Worm (Caenorhabditis elegans): ENCODE measurements around the gene C49A9.6.

C49A9.6 gene

DNA sequence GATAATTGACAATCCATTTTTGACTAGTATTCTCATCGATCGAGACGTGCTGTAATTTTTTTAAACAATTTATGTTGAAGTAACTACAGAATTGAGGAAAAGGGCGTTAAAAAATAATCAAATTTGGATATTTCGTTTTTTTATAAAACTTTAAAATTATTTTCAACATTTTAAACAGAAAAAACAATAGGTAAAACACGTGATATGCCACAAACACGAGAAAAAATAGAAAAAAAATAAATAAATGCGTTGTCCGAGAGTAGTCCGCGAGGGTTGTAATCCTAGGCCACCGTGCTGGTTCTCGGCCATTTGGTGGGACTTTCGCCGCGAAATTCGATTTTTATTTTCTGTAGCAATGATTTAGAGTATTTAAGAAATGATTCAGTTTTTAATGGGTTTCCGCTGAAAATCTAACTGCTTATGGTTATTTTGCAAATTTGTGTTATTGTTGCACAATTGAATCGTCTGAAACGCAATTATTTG lies 4.4 kb upstream of the C49A9.6 start, which contains the start of gene C49A9.10 (continued):
- TF ChIP-seq Y95B8A.8 (GFP tag; IDR thresholded peaks at IDR 0.05) (no peak), efl-1 (GFP tag; optimal IDR thresholded peaks at IDR 0.05) (peak; percentile 77), ceh-40 (GFP tag; IDR thresholded peaks at IDR 0.05) (no peak), mes-4 (tag; optimal IDR thresholded peaks at IDR 0.05) (no peak), lsl-1 (GFP tag; optimal IDR thresholded peaks at IDR 0.05) (peak; percentile 47), tlf-1 (GFP tag; optimal IDR thresholded peaks at IDR 0.05) (peak; percentile 68), rpc-1 (optimal IDR thresholded peaks at IDR 0.05) (no peak), rpc-1 (tag; optimal IDR thresholded peaks at IDR 0.05) (no peak), ceh-79 (tag; optimal IDR thresholded peaks at IDR 0.05) (no peak), K12H6.12 (tag; optimal IDR thresholded peaks at IDR 0.05) (peak; percentile 69), B0035.1 (tag; optimal IDR thresholded peaks at IDR 0.05) (peak; percentile 27), dox-1 (GFP tag; IDR thresholded peaks at IDR 0.05) (no peak; the same call in 1 of the 2 replicates), die-1 (tag; optimal IDR thresholded peaks at IDR 0.05) (no peak), F57C9.4 (tag; optimal IDR thresholded peaks at IDR 0.05) (peak; percentile 48), ekl-4 (GFP tag; IDR thresholded peaks at IDR 0.05) (peak; percentile 58; the same call in 1 of the 2 replicates), snpc-3.4 (tag; optimal IDR thresholded peaks at IDR 0.05) (no peak), T07F8.4 (tag; optimal IDR thresholded peaks at IDR 0.05) (peak; percentile 2), ceh-58 (GFP tag; IDR thresholded peaks at IDR 0.05) (no peak), akir-1 (GFP tag; optimal IDR thresholded peaks at IDR 0.05) (peak; percentile 60), pbrm-1 (GFP tag; IDR thresholded peaks at IDR 0.05) (peak; percentile 60; the same call in 1 of the 2 replicates), snpc-1.3 (tag; optimal IDR thresholded peaks at IDR 0.05; ENCODE audit: insufficient read depth) (no peak), lin-40 (tag; optimal IDR thresholded peaks at IDR 0.05) (peak; percentile 74), D2030.7 (GFP tag; IDR thresholded peaks at IDR 0.05) (peak; percentile 45; the same call in 1 of the 2 replicates), madf-8 (GFP tag; conservative IDR thresholded peaks at IDR 0.05) (peak; percentile 31; the same call in 1 of the 2 replicates), hlh-12 (tag; optimal IDR thresholded peaks at IDR 0.05) (no peak), pha-4 (tag; optimal IDR thresholded peaks at IDR 0.05) (peak; percentile 57), bed-1 (GFP tag; IDR thresholded peaks at IDR 0.05) (no peak), F10E7.11 (tag; optimal IDR thresholded peaks at IDR 0.05) (peak; percentile 49), ztf-18 (tag; optimal IDR thresholded peaks at IDR 0.05) (no peak), lin-26 (GFP tag; IDR thresholded peaks at IDR 0.05) (no peak), nhr-80 (tag; optimal IDR thresholded peaks at IDR 0.05) (peak; percentile 3), nhr-90 (tag; optimal IDR thresholded peaks at IDR 0.05) (no peak), cebp-1 (GFP tag; IDR thresholded peaks at IDR 0.05) (0 out of 2 replicates have a peak, but pooled peaks have one; percentile 9), cebp-1 (tag; optimal IDR thresholded peaks at IDR 0.05) (no peak), zfh-2 (GFP tag; conservative IDR thresholded peaks at IDR 0.05) (no peak), fkh-3 (tag; optimal IDR thresholded peaks at IDR 0.05) (no peak), lir-1 (GFP tag; conservative IDR thresholded peaks at IDR 0.05) (peak; percentile 72), ccch-3 (GFP tag; optimal IDR thresholded peaks at IDR 0.05) (no peak), ceh-91 (GFP tag; IDR thresholded peaks at IDR 0.05) (0 out of 2 replicates have a peak, but pooled peaks have one; percentile 37), chd-7 (tag; optimal IDR thresholded peaks at IDR 0.05) (no peak), hlh-26 (GFP tag; conservative IDR thresholded peaks at IDR 0.05) (no peak), F55B11.4 (tag; optimal IDR thresholded peaks at IDR 0.05; ENCODE audit: borderline replicate concordance, insufficient read depth) (no peak), madf-10 (tag; optimal IDR thresholded peaks at IDR 0.05) (peak; percentile 54), lsy-27 (tag; optimal IDR thresholded peaks at IDR 0.05; ENCODE audit: borderline replicate concordance, insufficient read depth) (no peak), unc-130 (GFP tag; optimal IDR thresholded peaks at IDR 0.05) (peak; percentile 93), F37B4.10 (GFP tag; IDR thresholded peaks at IDR 0.05) (no peak), ama-1 (optimal IDR thresholded peaks at IDR 0.05) (no peak), ama-1 (GFP tag; optimal IDR thresholded peaks at IDR 0.05) (no peak), mcd-1 (GFP tag; IDR thresholded peaks at IDR 0.05) (peak; percentile 81), ets-4 (GFP tag; optimal IDR thresholded peaks at IDR 0.05) (no peak)

All from whole organism, young adult.